Worm (Caenorhabditis elegans) whole organism, early embryonic: ENCODE data around the gene pdi-1.

Experiments used
- B0310.2 ChIP-seq: sonication (generic microtip); optimal IDR thresholded peaks from 2 replicates; lab custom pipeline; 2016; ENCODE audit warnings: mild to moderate bottlenecking, missing genetic modification characterization, missing compliant biosample characterization
- F13C5.2 ChIP-seq: sonication (generic microtip); optimal IDR thresholded peaks from 2 replicates; lab custom pipeline; 2017; ENCODE audit warnings: mild to moderate bottlenecking, missing genetic modification characterization, inconsistent platforms, missing compliant biosample characterization
- aly-1 ChIP-seq: sonication (generic microtip); optimal IDR thresholded peaks from 2 replicates; lab custom pipeline; 2016; ENCODE audit warnings: missing genetic modification characterization, missing compliant biosample characterization
- ama-1 ChIP-seq: fragments of 150-350 bp; optimal IDR thresholded peaks from 2 replicates; lab custom pipeline; 2014
- ceh-13 ChIP-seq: fragments of 200-800 bp; sonication (Bioruptor generic); optimal IDR thresholded peaks from 2 replicates; lab custom pipeline; 2018; ENCODE audit warnings: mild to moderate bottlenecking, missing genetic modification characterization, missing compliant biosample characterization
- ceh-36 ChIP-seq: sonication (generic microtip); optimal IDR thresholded peaks from 2 replicates; lab custom pipeline; 2016; ENCODE audit warnings: missing genetic modification characterization, inconsistent platforms, missing compliant biosample characterization
- ets-7 ChIP-seq: sonication (generic microtip); optimal IDR thresholded peaks from 2 replicates; lab custom pipeline; 2016; ENCODE audit warnings: missing genotype, missing genetic modification characterization, missing compliant biosample characterization
- flt-1 ChIP-seq: fragments of 200-800 bp; sonication (Bioruptor generic); IDR thresholded peaks from 2 replicates; pipeline ENCODE4 v1.3.6; 2022; ENCODE audit warnings: missing genetic modification characterization, missing compliant biosample characterization
- hmbx-1 ChIP-seq: sonication (generic microtip); optimal IDR thresholded peaks from 2 replicates; lab custom pipeline; 2016; ENCODE audit warnings: mild to moderate bottlenecking, missing genetic modification characterization, missing compliant biosample characterization
- hmg-4 ChIP-seq: fragments of 200-800 bp; sonication (Bioruptor generic); optimal IDR thresholded peaks from 2 replicates; lab custom pipeline; 2018; ENCODE audit warnings: mild to moderate bottlenecking, missing genetic modification characterization, missing compliant biosample characterization
- hnd-1 ChIP-seq: sonication (generic microtip); optimal IDR thresholded peaks from 2 replicates; lab custom pipeline; 2016; ENCODE audit warnings: missing genetic modification characterization, missing compliant biosample characterization
- pes-1 ChIP-seq: fragments of 200-800 bp; sonication (Bioruptor generic); IDR thresholded peaks from 2 replicates; pipeline ENCODE4 v1.3.6; 2022; ENCODE audit warnings: missing genetic modification reagents, missing genetic modification characterization, missing compliant biosample characterization
- scrt-1 ChIP-seq: fragments of 200-800 bp; sonication (Bioruptor generic); IDR thresholded peaks from 2 replicates; pipeline ENCODE4 v1.3.6; 2022; ENCODE audit warnings: missing genetic modification characterization, missing compliant biosample characterization
- sea-1 ChIP-seq: fragments of 200-800 bp; sonication (Bioruptor generic); conservative IDR thresholded peaks from 2 replicates; pipeline ENCODE4 v1.3.6; 2022; ENCODE audit warnings: missing genetic modification characterization, missing compliant biosample characterization
- tbx-11 ChIP-seq: fragments of 200-800 bp; sonication (Bioruptor generic); IDR thresholded peaks from 2 replicates; pipeline ENCODE4 v1.3.6; 2022; ENCODE audit warnings: missing genetic modification characterization, missing compliant biosample characterization
- tbx-37 ChIP-seq: fragments of 200-800 bp; sonication (Bioruptor generic); conservative IDR thresholded peaks from 2 replicates; pipeline ENCODE4 v1.3.6; 2022; ENCODE audit warnings: missing genetic modification reagents, missing genetic modification characterization, missing compliant biosample characterization
- tra-4 ChIP-seq: sonication (generic microtip); optimal IDR thresholded peaks from 2 replicates; lab custom pipeline; 2017; ENCODE audit warnings: missing genetic modification characterization, missing compliant biosample characterization

Gene pdi-1

ce11 chrIII:3735509-3736255 is 34.4 kb upstream of the pdi-1 start:
- 0 out of 2 replicates have a peak, but pooled peaks have one; percentile 24 for TF ChIP-seq tbx-11 (GFP tag; lab: Robert Waterston, UW)
- no peak for TF ChIP-seq ets-7 (tag; lab: Kevin White, UChicago)

- TF ChIP-seq hmbx-1 = no peak
- no peak for TF ChIP-seq flt-1 (GFP tag; lab: Robert Waterston, UW)
- TF ChIP-seq sea-1 (GFP tag; lab: Robert Waterston, UW) = no peak
- no peak for TF ChIP-seq aly-1 (tag; lab: Kevin White, UChicago)
- TF ChIP-seq hmg-4 (GFP tag; lab: Kevin White, UChicago) = no peak
- no peak for TF ChIP-seq B0310.2
- TF ChIP-seq ets-7 (tag; lab: Kevin White, UChicago) = no peak
- TF ChIP-seq tra-4 = no peak
- no peak for TF ChIP-seq scrt-1
- no peak for TF ChIP-seq ceh-36 (tag; lab: Kevin White, UChicago)
- no peak for TF ChIP-seq ama-1 (lab: Kevin White, UChicago)
- no peak for TF ChIP-seq tbx-11 (GFP tag; lab: Robert Waterston, UW)
- TF ChIP-seq tbx-37 (GFP tag; lab: Robert Waterston, UW) = no peak
- no peak for TF ChIP-seq pes-1 (GFP tag; lab: Robert Waterston, UW)
- no peak for TF ChIP-seq F13C5.2 (tag; lab: Kevin White, UChicago)
- no peak for TF ChIP-seq ceh-13 (GFP tag; lab: Kevin White, UChicago)
- no peak for TF ChIP-seq hnd-1 (tag; lab: Kevin White, UChicago)
These were observed 33.7 kb upstream of the pdi-1 start, which contains the start of gene evl-18 for ce11 chrIII:3734990-3735389. TSS of gene evl-18 (minus strand) at chrIII:3735039.

ce11 chrIII:3734007-3734406 is 32.7 kb upstream of the pdi-1 start, which contains the start of gene F34D10.3:
TSS of gene F34D10.3 (plus strand) at chrIII:3734255.
- TF ChIP-seq hmbx-1 (no peak), ceh-13 (GFP tag; lab: Kevin White, UChicago) (no peak), ceh-36 (tag; lab: Kevin White, UChicago) (no peak), pes-1 (GFP tag; lab: Robert Waterston, UW) (no peak), tbx-37 (GFP tag; lab: Robert Waterston, UW) (no peak), F13C5.2 (tag; lab: Kevin White, UChicago) (no peak)

- TF ChIP-seq ceh-13 (GFP tag; lab: Kevin White, UChicago) = no peak
- TF ChIP-seq hmg-4 (GFP tag; lab: Kevin White, UChicago) = no peak
- no peak for TF ChIP-seq tra-4
- TF ChIP-seq flt-1 (GFP tag; lab: Robert Waterston, UW) = no peak
These were observed 29.2 kb upstream of the pdi-1 start, which contains the start of gene F34D10.8 for ce11 chrIII:3730475-3730874. TSS of gene F34D10.8 (plus strand) at chrIII:3730775.

ce11 chrIII:3729520-3729919 is 28.3 kb upstream of the pdi-1 start, which contains the start of gene F34D10.9:
TSS of gene F34D10.9 (minus strand) at chrIII:3729620.
- TF ChIP-seq flt-1 (GFP tag; lab: Robert Waterston, UW) (no peak), ets-7 (tag; lab: Kevin White, UChicago) (no peak)

DNA sequence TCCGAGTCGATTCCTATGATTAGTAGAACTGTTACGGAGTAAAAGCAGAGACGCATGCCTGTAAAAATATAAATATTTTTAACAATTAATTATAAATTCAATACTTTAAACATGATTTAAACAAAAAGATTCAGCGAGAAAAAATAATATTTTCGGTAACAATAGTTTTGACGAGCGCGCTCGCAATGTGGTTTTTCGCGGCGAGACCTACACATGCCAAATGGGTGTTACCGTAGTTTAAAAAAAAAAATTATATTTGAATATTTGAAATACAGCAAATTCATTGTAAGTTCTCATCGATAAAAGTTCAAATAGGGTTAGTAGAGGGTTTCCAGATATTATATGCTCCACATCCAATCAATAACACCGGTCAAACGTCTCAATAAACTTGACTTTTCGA is 25.2 kb upstream of the pdi-1 start, which contains the start of gene gldi-5:
Gene gldi-5, minus strand, starts transcription at position 58 of the 400 bp plus-strand sequence.
- TF ChIP-seq tra-4 = no peak
- TF ChIP-seq B0310.2 = no peak
- TF ChIP-seq hnd-1 (tag; lab: Kevin White, UChicago) = no peak

DNA sequence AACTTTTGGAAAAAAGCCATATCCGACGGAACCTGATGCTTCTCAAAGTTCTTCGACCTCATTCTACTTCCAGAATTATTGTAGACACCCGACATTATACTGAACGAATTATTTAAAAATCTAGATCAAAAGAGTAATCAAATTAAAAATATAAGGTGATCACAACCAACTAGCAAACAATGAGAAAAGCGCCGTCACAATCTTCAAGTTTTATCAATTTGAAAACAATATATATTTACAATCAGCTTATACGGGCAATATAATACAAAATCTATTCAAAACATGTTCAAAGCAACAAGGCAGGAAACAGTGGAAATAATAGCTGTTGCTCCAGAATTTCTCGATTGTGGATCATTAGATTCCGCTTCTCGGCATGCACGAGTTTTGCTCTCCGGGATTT is 23.6 kb upstream of the pdi-1 start, which contains the start of gene C14B1.12:
Gene C14B1.12, minus strand, starts transcription at position 101 of the 400 bp plus-strand sequence.
- TF ChIP-seq ama-1 (lab: Kevin White, UChicago) (no peak), tbx-37 (GFP tag; lab: Robert Waterston, UW) (no peak), B0310.2 (no peak), ceh-13 (GFP tag; lab: Kevin White, UChicago) (no peak), hmbx-1 (no peak), ceh-36 (tag; lab: Kevin White, UChicago) (no peak), sea-1 (GFP tag; lab: Robert Waterston, UW) (no peak), flt-1 (GFP tag; lab: Robert Waterston, UW) (no peak), ets-7 (tag; lab: Kevin White, UChicago) (no peak)

DNA sequence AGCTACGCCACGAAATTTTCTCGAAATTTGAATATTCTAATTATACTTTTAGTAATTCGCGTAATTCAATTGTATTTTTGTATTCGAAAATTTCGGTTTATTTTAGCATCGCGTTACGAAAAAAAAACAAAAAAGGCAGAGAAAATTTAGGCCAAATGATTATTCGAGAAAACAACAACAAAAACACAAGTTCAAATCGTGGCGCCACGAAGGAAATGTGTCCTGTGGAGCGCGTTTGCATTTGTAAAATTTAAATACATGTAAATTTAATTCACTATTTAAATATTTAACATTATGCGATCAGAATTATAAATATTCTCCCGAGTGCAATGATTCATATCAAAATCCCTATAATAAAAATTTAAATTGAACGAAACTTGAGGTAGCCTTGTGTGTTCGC is 22.5 kb upstream of the pdi-1 start:
- TF ChIP-seq hnd-1 (tag; lab: Kevin White, UChicago) = no peak
- no peak for TF ChIP-seq tra-4
- no peak for TF ChIP-seq F13C5.2 (tag; lab: Kevin White, UChicago)
- no peak for TF ChIP-seq sea-1 (GFP tag; lab: Robert Waterston, UW)
- TF ChIP-seq ceh-36 (tag; lab: Kevin White, UChicago) = no peak
- TF ChIP-seq ama-1 (lab: Kevin White, UChicago) = no peak
- TF ChIP-seq flt-1 (GFP tag; lab: Robert Waterston, UW) = no peak
- no peak for TF ChIP-seq pes-1 (GFP tag; lab: Robert Waterston, UW)
- no peak for TF ChIP-seq B0310.2
